Worm (Caenorhabditis elegans) whole organism, mixed stage, embryonic: ENCODE data around the gene lin-23.

Source experiments
- ces-1 ChIP-seq: fragments of 150-350 bp; optimal IDR thresholded peaks from 2 replicates; lab custom pipeline; 2014; ENCODE audit warnings: missing biosample characterization, missing genetic modification reagents, missing genetic modification characterization
- nhr-12 ChIP-seq: fragments of 150-350 bp; optimal IDR thresholded peaks from 2 replicates; lab custom pipeline; 2014; ENCODE audit warnings: missing biosample characterization, missing genetic modification characterization
- nhr-237 ChIP-seq: fragments of 150-350 bp; optimal IDR thresholded peaks from 2 replicates; lab custom pipeline; 2014; ENCODE audit warnings: missing biosample characterization, missing genetic modification characterization

DNA sequence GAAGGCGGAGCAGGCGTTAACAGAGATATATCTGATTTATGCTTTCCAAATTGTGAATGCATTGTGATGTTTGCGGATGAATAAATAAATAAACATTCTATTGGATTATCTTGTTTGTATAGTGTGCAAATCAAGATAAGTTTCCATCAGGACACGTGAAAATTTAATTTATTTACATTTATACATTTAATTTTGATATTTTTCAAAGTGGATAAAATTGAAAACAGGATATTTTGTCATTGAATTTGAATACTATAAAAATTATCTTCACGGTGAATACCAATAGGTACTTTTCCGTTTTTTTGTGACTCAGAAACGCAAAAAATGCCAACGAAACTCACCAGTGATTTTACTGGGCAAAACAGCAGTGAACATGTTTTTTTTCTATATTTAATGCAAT, 20.1 kb downstream of the lin-23 start, which contains the start of gene F58F12.3:
- no peak for TF ChIP-seq ces-1
- TF ChIP-seq nhr-12 = no peak
- no peak for TF ChIP-seq nhr-237
